Fruit fly (Drosophila melanogaster): ENCODE measurements around the gene CG45690.

Gene CG45690

dm6 chr2L:10689221-10690034, 31.3 kb downstream of the CG45690 start, which contains the start of gene CG7294 (continued):
- TF ChIP-seq gcm2 (GFP tag; optimal IDR thresholded peaks at IDR 0.05), result no peak
- TF ChIP-seq eyg (GFP tag; optimal IDR thresholded peaks at IDR 0.05), result no peak
- TF ChIP-seq sd (tag; optimal IDR thresholded peaks at IDR 0.05), result peak; percentile 84
- TF ChIP-seq sr (GFP tag; IDR thresholded peaks at IDR 0.05), result peak; percentile 72; the same call in 2 of the 3 replicates
- TF ChIP-seq CG16779 (GFP tag; IDR thresholded peaks at IDR 0.05), result no peak
- peak; percentile 56 for TF ChIP-seq dmrt11E (tag; optimal IDR thresholded peaks at IDR 0.05)

dm6 chr2L:10693018-10693417, 34.9 kb downstream of the CG45690 start:
- TF ChIP-seq Hr39 (optimal IDR thresholded peaks at IDR 0.05) (peak; percentile 74), H2.0 (GFP tag; IDR thresholded peaks at IDR 0.05) (no peak)

dm6 chr2L:10694053-10694618, 36.1 kb downstream of the CG45690 start, which contains the start of gene CG17108:
Gene CG17108 (minus strand): TSS chr2L:10694103.
- no peak for TF ChIP-seq Neu2 (GFP tag; optimal IDR thresholded peaks at IDR 0.05; ENCODE audit: borderline replicate concordance)
- TF ChIP-seq Ets97D (GFP tag; optimal IDR thresholded peaks at IDR 0.05), result no peak
- no peak for TF ChIP-seq Elba2 (GFP tag; optimal IDR thresholded peaks at IDR 0.05)
- TF ChIP-seq exex (tag; optimal IDR thresholded peaks at IDR 0.05), result no peak
- no peak for TF ChIP-seq onecut (GFP tag; IDR thresholded peaks at IDR 0.05)
- no peak for TF ChIP-seq sima (GFP tag; optimal IDR thresholded peaks at IDR 0.05)
- TF ChIP-seq tup (GFP tag; optimal IDR thresholded peaks at IDR 0.05), result no peak
- TF ChIP-seq sug (tag; optimal IDR thresholded peaks at IDR 0.05), result no peak

DNA sequence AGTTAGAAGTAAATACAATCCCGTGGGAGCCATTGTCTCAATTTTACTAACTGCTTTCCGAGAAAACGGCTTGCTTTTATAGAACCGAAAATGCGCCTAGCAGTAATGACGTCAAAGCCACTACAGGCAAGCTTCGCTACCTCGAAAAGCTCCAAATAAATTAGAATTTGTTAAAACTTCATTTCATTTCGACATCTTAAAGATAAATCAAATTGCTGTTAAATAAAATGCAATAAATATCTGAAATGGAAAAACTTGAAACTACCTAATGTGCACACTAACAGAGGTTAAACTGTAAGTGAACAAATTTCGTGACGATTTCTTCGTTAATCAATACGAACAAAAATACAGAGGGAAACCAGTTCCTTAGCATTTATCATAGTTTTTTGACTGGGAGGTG, 39.9 kb downstream of the CG45690 start, which contains the start of gene CG7300:
Gene CG7300 (minus strand): TSS at position 52 of the 400 bp plus-strand sequence.
- TF ChIP-seq CG6654 (GFP tag; optimal IDR thresholded peaks at IDR 0.05) (no peak), CG8478 (optimal IDR thresholded peaks at IDR 0.05) (no peak), Atf-2 (GFP tag; optimal IDR thresholded peaks at IDR 0.05) (no peak), Scr (GFP tag; IDR thresholded peaks at IDR 0.05; ENCODE audit: partially characterized antibody) (no peak), HLH54F (GFP tag; optimal IDR thresholded peaks at IDR 0.05) (peak; percentile 21), CG15601 (tag; optimal IDR thresholded peaks at IDR 0.05) (peak; percentile 8), wek (GFP tag; optimal IDR thresholded peaks at IDR 0.05) (no peak), Sox102F (GFP tag; optimal IDR thresholded peaks at IDR 0.05) (peak; percentile 64), hkb (optimal IDR thresholded peaks at IDR 0.05) (no peak), hkb (GFP tag; IDR thresholded peaks at IDR 0.05) (peak; percentile 64), h (optimal IDR thresholded peaks at IDR 0.05) (no peak), HHEX (GFP tag; optimal IDR thresholded peaks at IDR 0.05) (peak; percentile 35), Abd-B (GFP tag; optimal IDR thresholded peaks at IDR 0.05) (peak; percentile 20), grau (tag; optimal IDR thresholded peaks at IDR 0.05) (peak; percentile 89), sens-2 (GFP tag; IDR thresholded peaks at IDR 0.05) (no peak), dan (GFP tag; IDR thresholded peaks at IDR 0.05) (no peak), CG4707 (GFP tag; optimal IDR thresholded peaks at IDR 0.05) (no peak), CG10209 (GFP tag; optimal IDR thresholded peaks at IDR 0.05) (peak; percentile 31), CG2875 (GFP tag; optimal IDR thresholded peaks at IDR 0.05) (no peak), oc (tag; optimal IDR thresholded peaks at IDR 0.05) (peak; percentile 39), dysf (GFP tag; IDR thresholded peaks at IDR 0.05) (peak; percentile 76), CG1529 (GFP tag; optimal IDR thresholded peaks at IDR 0.05) (no peak), CG13775 (GFP tag; optimal IDR thresholded peaks at IDR 0.05) (no peak), CG17568 (GFP tag; optimal IDR thresholded peaks at IDR 0.05) (no peak), CG32772 (GFP tag; IDR thresholded peaks at IDR 0.05) (peak; percentile 55), ci (GFP tag; IDR thresholded peaks at IDR 0.05) (peak; percentile 69; the same call in 1 of the 3 replicates), CG34376 (GFP tag; optimal IDR thresholded peaks at IDR 0.05) (no peak), CG17186 (GFP tag; optimal IDR thresholded peaks at IDR 0.05) (no peak), Fer3 (tag; optimal IDR thresholded peaks at IDR 0.05) (peak; percentile 62), trh (GFP tag; optimal IDR thresholded peaks at IDR 0.05) (no peak)

All from whole organism, embryonic.